Worm (Caenorhabditis elegans) whole organism, L2 larva: Measurements from ENCODE around the gene F54B11.7.

ENCODE experiments used
- C34F6.9 ChIP-seq: fragments of 150-350 bp; optimal IDR thresholded peaks from 2 replicates; lab custom pipeline; 2014; ENCODE audit warnings: missing biosample characterization, missing genetic modification characterization
- F13H6.1 ChIP-seq: sonication (generic microtip); optimal IDR thresholded peaks from 2 replicates; lab custom pipeline; 2016; ENCODE audit warnings: missing genetic modification characterization, missing compliant biosample characterization
- R02D3.7 ChIP-seq: fragments of 150-350 bp; optimal IDR thresholded peaks from 2 replicates; lab custom pipeline; 2014; ENCODE audit warnings: missing biosample characterization, missing genetic modification characterization
- Y55F3AM.14 ChIP-seq: fragments of 200-800 bp; sonication (Bioruptor generic); optimal IDR thresholded peaks from 2 replicates; lab custom pipeline; 2018; ENCODE audit warnings: mild to moderate bottlenecking, missing genetic modification characterization, missing compliant biosample characterization
- ZK546.5 ChIP-seq: sonication (generic microtip); optimal IDR thresholded peaks from 2 replicates; lab custom pipeline; 2017; ENCODE audit warnings: missing biosample characterization, missing genetic modification characterization
- alr-1 ChIP-seq: fragments of 150-350 bp; optimal IDR thresholded peaks from 2 replicates; lab custom pipeline; 2014; ENCODE audit warnings: missing biosample characterization, missing genetic modification characterization
- ama-1 ChIP-seq: fragments of 150-350 bp; optimal IDR thresholded peaks from 2 replicates; lab custom pipeline; 2018; ENCODE audit warnings: inconsistent platforms
- blmp-1 ChIP-seq: sonication (generic microtip); optimal IDR thresholded peaks from 2 replicates; lab custom pipeline; 2017; ENCODE audit warnings: missing genetic modification characterization, mild to moderate bottlenecking, missing compliant biosample characterization, antibody characterized with exemption, moderate library complexity; ENCODE audit not compliant: insufficient read depth
- ceh-16 ChIP-seq: fragments of 150-350 bp; optimal IDR thresholded peaks from 2 replicates; lab custom pipeline; 2014; ENCODE audit warnings: missing biosample characterization, missing genetic modification characterization
- ceh-82 ChIP-seq: fragments of 150-350 bp; optimal IDR thresholded peaks from 2 replicates; lab custom pipeline; 2014; ENCODE audit warnings: missing biosample characterization, missing genetic modification characterization
- crh-2 ChIP-seq: sonication (generic microtip); optimal IDR thresholded peaks from 2 replicates; lab custom pipeline; 2017; ENCODE audit warnings: missing biosample characterization, missing genetic modification characterization
- dmd-4 ChIP-seq: sonication (generic microtip); optimal IDR thresholded peaks from 2 replicates; lab custom pipeline; 2017; ENCODE audit warnings: missing biosample characterization, missing genetic modification characterization
- egl-27 ChIP-seq: sonication (generic microtip); optimal IDR thresholded peaks from 3 replicates; lab custom pipeline; 2017; ENCODE audit warnings: missing biosample characterization, missing genetic modification reagents, missing genetic modification characterization
- elt-3 ChIP-seq: sonication (generic microtip); optimal IDR thresholded peaks from 2 replicates; lab custom pipeline; 2017; ENCODE audit warnings: missing biosample characterization, missing genetic modification characterization
- fos-1 ChIP-seq: fragments of 150-350 bp; optimal IDR thresholded peaks from 2 replicates; lab custom pipeline; 2014; ENCODE audit warnings: missing biosample characterization, missing genetic modification characterization
- gmeb-1 ChIP-seq: fragments of 150-350 bp; optimal IDR thresholded peaks from 2 replicates; lab custom pipeline; 2014; ENCODE audit warnings: missing biosample characterization, missing genetic modification characterization
- lin-11 ChIP-seq: fragments of 150-350 bp; sonication (generic microtip); optimal IDR thresholded peaks from 2 replicates; lab custom pipeline; 2014; ENCODE audit warnings: missing biosample characterization, missing genetic modification characterization, inconsistent platforms, mixed read lengths
- lin-13 ChIP-seq: fragments of 150-350 bp; optimal IDR thresholded peaks from 2 replicates; lab custom pipeline; 2014; ENCODE audit warnings: missing biosample characterization, missing genetic modification reagents, missing genetic modification characterization
- lin-39 ChIP-seq: fragments of 150-350 bp; optimal IDR thresholded peaks from 2 replicates; lab custom pipeline; 2014; ENCODE audit warnings: missing biosample characterization, missing genetic modification reagents, missing genetic modification characterization
- mab-5 ChIP-seq: fragments of 150-350 bp; optimal IDR thresholded peaks from 2 replicates; lab custom pipeline; 2014; ENCODE audit warnings: missing biosample characterization, missing genetic modification characterization
- mdl-1 ChIP-seq, 2 experiments: fragments of 150-350 bp in 1 of 2; sonication (generic microtip) in 1 of 2; optimal IDR thresholded peaks; 2 replicates each; lab custom pipeline; 2017; ENCODE audit warnings: missing biosample characterization in 2 of 2, missing genetic modification characterization in 2 of 2
- nhr-11 ChIP-seq: fragments of 150-350 bp; optimal IDR thresholded peaks from 2 replicates; lab custom pipeline; 2014; ENCODE audit warnings: missing biosample characterization, missing genetic modification characterization
- nhr-129 ChIP-seq: fragments of 150-350 bp; optimal IDR thresholded peaks from 2 replicates; lab custom pipeline; 2014; ENCODE audit warnings: missing biosample characterization, missing genetic modification characterization
- nhr-23 ChIP-seq: fragments of 150-350 bp; optimal IDR thresholded peaks from 2 replicates; lab custom pipeline; 2014; ENCODE audit warnings: missing biosample characterization, missing genetic modification reagents, missing genetic modification characterization
- nhr-237 ChIP-seq: fragments of 150-350 bp; optimal IDR thresholded peaks from 2 replicates; lab custom pipeline; 2014; ENCODE audit warnings: missing biosample characterization, missing genetic modification characterization
- nhr-25 ChIP-seq: fragments of 150-350 bp; sonication (generic microtip); optimal IDR thresholded peaks from 3 replicates; lab custom pipeline; 2014; ENCODE audit warnings: missing biosample characterization, missing genetic modification characterization
- nhr-6 ChIP-seq: fragments of 150-350 bp; optimal IDR thresholded peaks from 2 replicates; lab custom pipeline; 2014; ENCODE audit warnings: missing biosample characterization, missing genetic modification characterization
- nhr-77 ChIP-seq: fragments of 150-350 bp; optimal IDR thresholded peaks from 2 replicates; lab custom pipeline; 2014; ENCODE audit warnings: missing biosample characterization, missing genetic modification characterization
- peb-1 ChIP-seq: fragments of 150-350 bp; optimal IDR thresholded peaks from 2 replicates; lab custom pipeline; 2014; ENCODE audit warnings: missing biosample characterization, missing genetic modification characterization
- sem-4 ChIP-seq: fragments of 150-350 bp; optimal IDR thresholded peaks from 2 replicates; lab custom pipeline; 2014; ENCODE audit warnings: missing biosample characterization, missing genetic modification reagents, missing genetic modification characterization
- skn-1 ChIP-seq: sonication (generic microtip); optimal IDR thresholded peaks from 2 replicates; lab custom pipeline; 2017; ENCODE audit warnings: missing biosample characterization, missing genetic modification characterization
- sma-3 ChIP-seq: sonication (generic microtip); optimal IDR thresholded peaks from 2 replicates; lab custom pipeline; 2016; ENCODE audit warnings: missing genetic modification reagents, missing genetic modification characterization, missing compliant biosample characterization
- sma-9 ChIP-seq, 2 experiments: fragments of 150-350 bp in 1 of 2; sonication (generic microtip) in 1 of 2; optimal IDR thresholded peaks; 2 replicates each; lab custom pipeline; 2014 to 2016; ENCODE audit warnings: missing genetic modification characterization in 2 of 2, mild to moderate bottlenecking in 1 of 2, missing biosample characterization in 1 of 2, missing compliant biosample characterization in 1 of 2, missing genetic modification reagents in 1 of 2, moderate library complexity in 1 of 2
- snpc-4 ChIP-seq: fragments of 150-350 bp; optimal IDR thresholded peaks from 2 replicates; lab custom pipeline; 2014; ENCODE audit warnings: missing biosample characterization, missing genetic modification characterization
- unc-55 ChIP-seq: fragments of 150-350 bp; sonication (generic microtip); optimal IDR thresholded peaks from 3 replicates; lab custom pipeline; 2014; ENCODE audit warnings: missing biosample characterization, missing genetic modification reagents, missing genetic modification characterization
- zag-1 ChIP-seq: fragments of 150-350 bp; optimal IDR thresholded peaks from 2 replicates; lab custom pipeline; 2014; ENCODE audit warnings: missing biosample characterization, missing genetic modification characterization
- ztf-1 ChIP-seq: fragments of 200-800 bp; sonication (Bioruptor generic); conservative IDR thresholded peaks from 2 replicates; pipeline ENCODE4 v1.3.6; 2022; ENCODE audit warnings: missing genetic modification characterization, missing compliant biosample characterization
- ztf-11 ChIP-seq: sonication (generic microtip); optimal IDR thresholded peaks from 2 replicates; lab custom pipeline; 2017; ENCODE audit warnings: missing biosample characterization, missing genetic modification characterization
- ztf-4 ChIP-seq: fragments of 150-350 bp; optimal IDR thresholded peaks from 2 replicates; lab custom pipeline; 2014; ENCODE audit warnings: missing biosample characterization, missing genetic modification characterization

The F54B11.7 gene

ce11 chrX:13638351-13638958, 38.2 kb downstream of the F54B11.7 start:
- TF ChIP-seq lin-39 (tag; lab: Kevin White, UChicago) (peak; percentile 9), ztf-1 (GFP tag; lab: Robert Waterston, UW) (no peak), skn-1 (tag; lab: Kevin White, UChicago) (no peak), sem-4 (tag; lab: Kevin White, UChicago) (peak; percentile 11), peb-1 (tag; lab: Kevin White, UChicago) (no peak), sma-9 (GFP tag; optimal IDR thresholded peaks at IDR 0.05; lab: Kevin White, UChicago) (peak; percentile 31), sma-9 (tag; optimal IDR thresholded peaks at IDR 0.05; lab: Kevin White, UChicago) (no peak), lin-13 (GFP tag; lab: Kevin White, UChicago) (no peak), F13H6.1 (peak; percentile 69), nhr-129 (tag; lab: Kevin White, UChicago) (peak; percentile 53), C34F6.9 (tag; lab: Kevin White, UChicago) (peak; percentile 17)
- TF ChIP-seq, all 48 proteins: peak for 6

- TF ChIP-seq ztf-11 (tag; lab: Kevin White, UChicago): no peak
- no peak for TF ChIP-seq blmp-1
- no peak for TF ChIP-seq nhr-77
- TF ChIP-seq nhr-6 (tag; lab: Kevin White, UChicago): no peak
- TF ChIP-seq zag-1 (tag; lab: Kevin White, UChicago): no peak
- no peak for TF ChIP-seq ztf-1 (GFP tag; lab: Robert Waterston, UW)
- TF ChIP-seq unc-55: no peak
- no peak for TF ChIP-seq fos-1 (tag; lab: Kevin White, UChicago)
- no peak for TF ChIP-seq Y55F3AM.14 (GFP tag; lab: Kevin White, UChicago)
- no peak for TF ChIP-seq mdl-1 (tag; optimal IDR thresholded peaks at IDR 0.05; lab: Kevin White, UChicago)
- TF ChIP-seq nhr-11: no peak
- no peak for TF ChIP-seq nhr-237 (tag; lab: Kevin White, UChicago)
- TF ChIP-seq ceh-82 (tag; lab: Kevin White, UChicago): no peak
- no peak for TF ChIP-seq C34F6.9 (tag; lab: Kevin White, UChicago)
- TF ChIP-seq R02D3.7 (tag; lab: Kevin White, UChicago): no peak
- no peak for TF ChIP-seq alr-1 (tag; lab: Kevin White, UChicago)
- no peak for TF ChIP-seq skn-1 (tag; lab: Kevin White, UChicago)
- no peak for TF ChIP-seq crh-2
- TF ChIP-seq, all 48 proteins: peak for 0
These were observed 39.3 kb downstream of the F54B11.7 start, which contains the start of gene twk-20 for ce11 chrX:13639577-13639976. Gene twk-20 (plus strand): TSS chrX:13639877.

- TF ChIP-seq nhr-25 (no peak), egl-27 (tag; lab: Kevin White, UChicago) (no peak), nhr-77 (no peak), nhr-11 (no peak), lin-11 (tag; lab: Kevin White, UChicago) (no peak), peb-1 (tag; lab: Kevin White, UChicago) (no peak), crh-2 (no peak), mab-5 (tag; lab: Kevin White, UChicago) (peak; percentile 3), sem-4 (tag; lab: Kevin White, UChicago) (no peak), nhr-23 (tag; lab: Kevin White, UChicago) (no peak), elt-3 (tag; lab: Kevin White, UChicago) (no peak), unc-55 (peak; percentile 82), nhr-237 (tag; lab: Kevin White, UChicago) (no peak), sma-3 (GFP tag; lab: Kevin White, UChicago) (no peak)
These were observed 44.6 kb downstream of the F54B11.7 start for ce11 chrX:13644884-13645283.

DNA sequence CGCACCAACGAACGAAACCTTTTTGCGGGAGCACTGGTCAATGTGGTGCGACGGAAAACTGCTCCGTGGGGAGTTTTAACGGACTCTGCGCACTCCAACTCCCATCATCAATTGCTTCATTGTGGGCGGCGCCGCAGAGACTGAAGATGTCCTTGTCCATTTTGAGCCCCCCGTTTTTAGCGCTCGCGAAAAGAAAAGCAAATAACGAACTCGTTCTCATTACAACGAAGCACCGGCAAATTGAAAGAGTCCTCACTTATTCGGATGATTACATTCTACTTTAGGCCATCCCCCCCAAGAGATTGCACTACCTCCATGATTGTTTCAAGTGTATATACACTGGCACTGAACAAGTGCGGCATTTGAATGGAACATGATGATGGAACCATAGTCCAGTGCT, 46.6 kb downstream of the F54B11.7 start, which contains the start of gene acr-9:
Gene acr-9, minus strand, starts transcription at position 101 of the 400 bp plus-strand sequence.
- TF ChIP-seq blmp-1 (no peak), lin-13 (GFP tag; lab: Kevin White, UChicago) (no peak), dmd-4 (tag; lab: Kevin White, UChicago) (no peak), ama-1 (lab: Kevin White, UChicago) (no peak), ztf-4 (tag; lab: Kevin White, UChicago) (no peak), snpc-4 (tag; lab: Kevin White, UChicago) (no peak), Y55F3AM.14 (GFP tag; lab: Kevin White, UChicago) (no peak), egl-27 (tag; lab: Kevin White, UChicago) (no peak), R02D3.7 (tag; lab: Kevin White, UChicago) (no peak), F13H6.1 (no peak), nhr-23 (tag; lab: Kevin White, UChicago) (no peak), ztf-1 (GFP tag; lab: Robert Waterston, UW) (no peak), gmeb-1 (tag; lab: Kevin White, UChicago) (no peak), elt-3 (tag; lab: Kevin White, UChicago) (no peak), ceh-16 (tag; lab: Kevin White, UChicago) (no peak), mdl-1 (tag; optimal IDR thresholded peaks at IDR 0.05; lab: Kevin White, UChicago) (no peak), alr-1 (tag; lab: Kevin White, UChicago) (no peak), ZK546.5 (no peak)
